Worm (Caenorhabditis elegans): ENCODE measurements around the gene fbxl-3.

The fbxl-3 gene

DNA sequence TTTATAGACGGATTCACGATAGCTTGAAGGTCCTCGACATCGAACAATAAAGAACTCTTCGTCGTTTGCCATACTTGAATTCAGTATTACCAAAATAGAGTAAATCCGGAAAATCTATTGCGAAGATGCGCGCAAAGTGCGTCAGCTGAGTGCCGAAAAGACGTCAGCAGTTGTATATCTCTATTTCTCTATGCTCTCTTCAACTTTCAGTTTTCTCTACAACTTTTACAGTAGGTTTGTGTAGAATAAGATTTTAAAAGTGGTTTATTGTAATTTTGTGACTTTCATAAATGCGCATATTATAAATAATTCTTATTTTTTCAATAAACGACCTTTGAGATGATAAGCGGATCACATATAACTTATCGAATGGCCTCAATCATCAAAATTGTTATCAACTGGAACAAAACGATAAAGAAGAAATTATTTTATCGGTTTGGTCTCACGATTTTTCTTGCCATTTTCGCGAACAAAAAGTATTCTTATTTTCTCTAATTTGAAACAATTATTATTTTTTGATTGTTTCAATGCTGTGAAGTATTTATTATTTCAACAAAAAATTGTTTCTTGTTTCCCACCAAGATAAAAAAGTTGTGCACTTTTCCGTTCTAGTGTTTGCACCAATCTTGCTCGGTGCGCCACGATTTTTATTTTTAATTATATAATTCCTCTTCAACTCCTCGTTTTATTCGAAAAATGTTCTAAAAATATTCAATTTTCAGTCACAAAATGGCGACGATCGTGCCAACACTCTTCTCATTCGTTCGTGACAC, 25.2 kb downstream of the fbxl-3 start, which contains the start of the genes agt-2 and F09E5.3:
agt-2 (minus strand) TSS at position 553 of the 773 bp plus-strand sequence.
F09E5.3 (plus strand) TSS at position 723 of the 773 bp plus-strand sequence.
- TF ChIP-seq bed-3 (GFP tag; optimal IDR thresholded peaks at IDR 0.05) (no peak), sem-2 (GFP tag; optimal IDR thresholded peaks at IDR 0.05) (no peak), sptf-1 (tag; optimal IDR thresholded peaks at IDR 0.05) (peak; percentile 71), ceh-83 (GFP tag; optimal IDR thresholded peaks at IDR 0.05) (peak; percentile 47), ztf-11 (tag; optimal IDR thresholded peaks at IDR 0.05) (peak; percentile 53), blmp-1 (tag; optimal IDR thresholded peaks at IDR 0.05) (peak; percentile 3), cnd-1 (tag; optimal IDR thresholded peaks at IDR 0.05) (peak; percentile 36), unc-120 (tag; optimal IDR thresholded peaks at IDR 0.05; ENCODE audit: poor library complexity, severe bottlenecking) (no peak), zip-8 (tag; optimal IDR thresholded peaks at IDR 0.05) (no peak), ham-2 (GFP tag; optimal IDR thresholded peaks at IDR 0.05) (no peak), ceh-43 (GFP tag; optimal IDR thresholded peaks at IDR 0.05) (no peak), nhr-76 (tag; optimal IDR thresholded peaks at IDR 0.05) (no peak), hlh-1 (tag; optimal IDR thresholded peaks at IDR 0.05) (peak; percentile 37), M03D4.4 (tag; optimal IDR thresholded peaks at IDR 0.05) (peak; percentile 9), lin-32 (GFP tag; optimal IDR thresholded peaks at IDR 0.05) (no peak), ceh-39 (tag; optimal IDR thresholded peaks at IDR 0.05) (peak; percentile 68), elt-1 (tag; optimal IDR thresholded peaks at IDR 0.05; ENCODE audit: borderline replicate concordance, insufficient read depth) (no peak), nhr-237 (tag; optimal IDR thresholded peaks at IDR 0.05) (peak; percentile 77), mep-1 (tag; optimal IDR thresholded peaks at IDR 0.05) (peak; percentile 90), ces-1 (GFP tag; optimal IDR thresholded peaks at IDR 0.05) (peak; percentile 74), mab-5 (tag; optimal IDR thresholded peaks at IDR 0.05) (no peak), lin-13 (tag; optimal IDR thresholded peaks at IDR 0.05) (peak; percentile 90), pha-4 (tag; optimal IDR thresholded peaks at IDR 0.05) (peak; percentile 95), drap-1 (GFP tag; optimal IDR thresholded peaks at IDR 0.05) (peak; percentile 53), nhr-12 (tag; optimal IDR thresholded peaks at IDR 0.05) (no peak), elt-3 (tag; optimal IDR thresholded peaks at IDR 0.05) (no peak), tbx-8 (GFP tag; optimal IDR thresholded peaks at IDR 0.05) (no peak), unc-62 (GFP tag; optimal IDR thresholded peaks at IDR 0.05) (peak; percentile 26), unc-39 (tag; optimal IDR thresholded peaks at IDR 0.05) (no peak), flh-1 (GFP tag; optimal IDR thresholded peaks at IDR 0.05) (no peak), nhr-2 (tag; optimal IDR thresholded peaks at IDR 0.05) (peak; percentile 13), lsy-2 (tag; optimal IDR thresholded peaks at IDR 0.05) (peak; percentile 89), nhr-28 (tag; optimal IDR thresholded peaks at IDR 0.05) (no peak), snpc-4 (tag; optimal IDR thresholded peaks at IDR 0.05) (no peak), mls-2 (tag; optimal IDR thresholded peaks at IDR 0.05) (peak; percentile 17)

DNA sequence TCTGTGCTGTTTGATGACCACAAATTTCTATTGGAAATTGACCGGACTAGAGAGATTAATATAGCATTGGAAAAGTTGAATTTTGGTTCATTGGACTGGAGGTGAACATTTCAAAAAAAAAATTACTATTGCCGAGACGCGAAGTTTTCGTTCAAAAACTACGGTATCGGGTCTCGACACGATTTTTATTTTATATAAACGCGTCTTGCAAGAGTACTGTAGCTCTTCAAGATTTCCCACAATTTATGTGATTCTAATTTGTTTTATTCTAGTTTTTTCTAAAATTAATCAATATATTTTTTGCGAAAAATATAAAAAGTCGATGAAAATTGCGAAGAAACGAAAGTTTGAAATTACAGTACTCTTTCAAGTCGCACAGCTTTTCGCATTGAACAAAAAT, 28.1 kb downstream of the fbxl-3 start, which contains the start of gene F09E5.12:
F09E5.12 (minus strand) TSS at position 101 of the 400 bp plus-strand sequence.
- TF ChIP-seq unc-120 (tag; optimal IDR thresholded peaks at IDR 0.05; ENCODE audit: poor library complexity, severe bottlenecking) (no peak), ham-2 (GFP tag; optimal IDR thresholded peaks at IDR 0.05) (no peak), elt-1 (tag; optimal IDR thresholded peaks at IDR 0.05; ENCODE audit: borderline replicate concordance, insufficient read depth) (no peak), hlh-1 (tag; optimal IDR thresholded peaks at IDR 0.05) (no peak), ceh-39 (tag; optimal IDR thresholded peaks at IDR 0.05) (no peak), mep-1 (tag; optimal IDR thresholded peaks at IDR 0.05) (no peak), unc-39 (tag; optimal IDR thresholded peaks at IDR 0.05) (no peak), ztf-11 (tag; optimal IDR thresholded peaks at IDR 0.05) (no peak), blmp-1 (tag; optimal IDR thresholded peaks at IDR 0.05) (no peak), zip-8 (tag; optimal IDR thresholded peaks at IDR 0.05) (no peak), cnd-1 (tag; optimal IDR thresholded peaks at IDR 0.05) (no peak), lin-32 (GFP tag; optimal IDR thresholded peaks at IDR 0.05) (no peak), tbx-8 (GFP tag; optimal IDR thresholded peaks at IDR 0.05) (no peak), nhr-28 (tag; optimal IDR thresholded peaks at IDR 0.05) (no peak), flh-1 (GFP tag; optimal IDR thresholded peaks at IDR 0.05) (no peak)

DNA sequence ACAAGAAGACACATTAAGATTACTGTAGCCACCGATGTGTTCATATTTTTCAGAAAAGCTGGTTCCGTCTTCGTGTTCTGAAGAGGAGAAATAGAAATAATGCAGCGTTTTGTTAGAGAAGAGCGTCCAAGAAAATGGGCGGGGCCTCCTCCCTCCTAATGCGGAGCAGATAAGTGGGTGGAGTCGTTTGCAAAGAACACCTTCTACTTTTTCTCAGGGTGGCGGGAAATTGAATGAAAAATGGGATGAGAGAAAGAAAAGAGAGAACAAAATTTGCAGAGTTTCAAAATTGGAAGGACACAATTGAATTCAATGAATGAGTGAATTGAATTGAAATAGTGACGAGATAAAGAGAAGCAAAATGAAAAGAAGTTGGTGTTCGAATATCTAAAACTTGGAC, 33.1 kb downstream of the fbxl-3 start, which contains the start of gene F09E5.16:
F09E5.16 (minus strand) TSS at position 101 of the 400 bp plus-strand sequence.
- no peak for TF ChIP-seq nhr-28 (tag; optimal IDR thresholded peaks at IDR 0.05)
- peak; percentile 21 for TF ChIP-seq ces-1 (GFP tag; optimal IDR thresholded peaks at IDR 0.05)
